Fruit fly (Drosophila melanogaster): Measurements from ENCODE around the gene Kcmf1.

DNA sequence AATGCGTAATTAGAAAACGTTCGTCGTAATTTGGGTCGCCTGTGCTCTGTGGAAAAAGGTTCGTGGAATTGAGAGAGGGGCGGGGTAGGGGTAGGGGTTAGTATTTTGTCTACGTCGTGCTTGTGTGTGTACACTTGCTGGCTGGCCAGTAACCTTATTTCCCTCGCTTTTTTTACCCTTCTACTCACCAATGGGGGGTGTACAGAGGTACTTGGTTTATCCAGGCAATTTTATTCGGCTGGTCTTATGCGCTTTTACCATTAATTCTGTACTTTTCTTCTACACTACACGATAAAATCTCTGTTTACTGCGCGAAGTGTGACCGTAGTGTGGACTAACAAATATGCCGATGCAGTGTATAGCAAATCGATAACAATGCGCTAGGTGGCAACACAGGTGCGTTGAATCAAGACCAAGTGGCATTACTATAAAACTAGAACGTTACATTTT lies 5.0 kb upstream of the Kcmf1 start, which contains the start of gene tgo:
- TF ChIP-seq Dad (GFP tag; optimal IDR thresholded peaks at IDR 0.05) (no peak), CG13775 (GFP tag; optimal IDR thresholded peaks at IDR 0.05) (no peak), fd102C (GFP tag; optimal IDR thresholded peaks at IDR 0.05) (no peak), Antp (GFP tag; optimal IDR thresholded peaks at IDR 0.05) (no peak), CG15073 (GFP tag; optimal IDR thresholded peaks at IDR 0.05) (no peak)
